Worm (Caenorhabditis elegans) whole organism, L2 larva: ENCODE data around the gene ZK54.3.

Source experiments
- C34F6.9 ChIP-seq: fragments of 150-350 bp; optimal IDR thresholded peaks from 2 replicates; lab custom pipeline; 2014; ENCODE audit warnings: missing biosample characterization, missing genetic modification characterization
- F13H6.1 ChIP-seq: sonication (generic microtip); optimal IDR thresholded peaks from 2 replicates; lab custom pipeline; 2016; ENCODE audit warnings: missing genetic modification characterization, missing compliant biosample characterization
- R02D3.7 ChIP-seq: fragments of 150-350 bp; optimal IDR thresholded peaks from 2 replicates; lab custom pipeline; 2014; ENCODE audit warnings: missing biosample characterization, missing genetic modification characterization
- Y55F3AM.14 ChIP-seq: fragments of 200-800 bp; sonication (Bioruptor generic); optimal IDR thresholded peaks from 2 replicates; lab custom pipeline; 2018; ENCODE audit warnings: mild to moderate bottlenecking, missing genetic modification characterization, missing compliant biosample characterization
- ZK546.5 ChIP-seq: sonication (generic microtip); optimal IDR thresholded peaks from 2 replicates; lab custom pipeline; 2017; ENCODE audit warnings: missing biosample characterization, missing genetic modification characterization
- alr-1 ChIP-seq: fragments of 150-350 bp; optimal IDR thresholded peaks from 2 replicates; lab custom pipeline; 2014; ENCODE audit warnings: missing biosample characterization, missing genetic modification characterization
- aly-2 ChIP-seq: fragments of 150-350 bp; optimal IDR thresholded peaks from 2 replicates; lab custom pipeline; 2014; ENCODE audit warnings: missing biosample characterization, missing genetic modification characterization
- ceh-16 ChIP-seq: fragments of 150-350 bp; optimal IDR thresholded peaks from 2 replicates; lab custom pipeline; 2014; ENCODE audit warnings: missing biosample characterization, missing genetic modification characterization
- crh-2 ChIP-seq: sonication (generic microtip); optimal IDR thresholded peaks from 2 replicates; lab custom pipeline; 2017; ENCODE audit warnings: missing biosample characterization, missing genetic modification characterization
- dmd-4 ChIP-seq: sonication (generic microtip); optimal IDR thresholded peaks from 2 replicates; lab custom pipeline; 2017; ENCODE audit warnings: missing biosample characterization, missing genetic modification characterization
- egl-27 ChIP-seq: sonication (generic microtip); optimal IDR thresholded peaks from 3 replicates; lab custom pipeline; 2017; ENCODE audit warnings: missing biosample characterization, missing genetic modification reagents, missing genetic modification characterization
- elt-1 ChIP-seq: fragments of 150-350 bp; optimal IDR thresholded peaks from 2 replicates; lab custom pipeline; 2014; ENCODE audit warnings: missing biosample characterization, missing genetic modification characterization
- fos-1 ChIP-seq: fragments of 150-350 bp; optimal IDR thresholded peaks from 2 replicates; lab custom pipeline; 2014; ENCODE audit warnings: missing biosample characterization, missing genetic modification characterization
- gmeb-1 ChIP-seq: fragments of 150-350 bp; optimal IDR thresholded peaks from 2 replicates; lab custom pipeline; 2014; ENCODE audit warnings: missing biosample characterization, missing genetic modification characterization
- lin-11 ChIP-seq: fragments of 150-350 bp; sonication (generic microtip); optimal IDR thresholded peaks from 2 replicates; lab custom pipeline; 2014; ENCODE audit warnings: missing biosample characterization, missing genetic modification characterization, inconsistent platforms, mixed read lengths
- lin-39 ChIP-seq: fragments of 150-350 bp; optimal IDR thresholded peaks from 2 replicates; lab custom pipeline; 2014; ENCODE audit warnings: missing biosample characterization, missing genetic modification reagents, missing genetic modification characterization
- lsy-2 ChIP-seq, 2 experiments: fragments of 150-350 bp in 1 of 2; sonication (generic microtip) in 1 of 2; optimal IDR thresholded peaks; 2 replicates each; lab custom pipeline; 2014 to 2017; ENCODE audit warnings: missing biosample characterization in 2 of 2, missing genetic modification characterization in 2 of 2
- mab-5 ChIP-seq: fragments of 150-350 bp; optimal IDR thresholded peaks from 2 replicates; lab custom pipeline; 2014; ENCODE audit warnings: missing biosample characterization, missing genetic modification characterization
- mdl-1 ChIP-seq, 2 experiments: fragments of 150-350 bp in 1 of 2; sonication (generic microtip) in 1 of 2; optimal IDR thresholded peaks; 2 replicates each; lab custom pipeline; 2017; ENCODE audit warnings: missing biosample characterization in 2 of 2, missing genetic modification characterization in 2 of 2
- nhr-10 ChIP-seq: sonication (generic microtip); optimal IDR thresholded peaks from 2 replicates; lab custom pipeline; 2017; ENCODE audit warnings: missing biosample characterization, missing genetic modification characterization
- nhr-11 ChIP-seq: fragments of 150-350 bp; optimal IDR thresholded peaks from 2 replicates; lab custom pipeline; 2014; ENCODE audit warnings: missing biosample characterization, missing genetic modification characterization
- nhr-12 ChIP-seq: fragments of 150-350 bp; optimal IDR thresholded peaks from 2 replicates; lab custom pipeline; 2014; ENCODE audit warnings: missing biosample characterization, missing genetic modification characterization
- nhr-129 ChIP-seq: fragments of 150-350 bp; optimal IDR thresholded peaks from 2 replicates; lab custom pipeline; 2014; ENCODE audit warnings: missing biosample characterization, missing genetic modification characterization
- nhr-21 ChIP-seq: fragments of 150-350 bp; optimal IDR thresholded peaks from 2 replicates; lab custom pipeline; 2014; ENCODE audit warnings: missing biosample characterization, missing genetic modification characterization
- nhr-23 ChIP-seq: fragments of 150-350 bp; optimal IDR thresholded peaks from 2 replicates; lab custom pipeline; 2014; ENCODE audit warnings: missing biosample characterization, missing genetic modification reagents, missing genetic modification characterization
- nhr-237 ChIP-seq: fragments of 150-350 bp; optimal IDR thresholded peaks from 2 replicates; lab custom pipeline; 2014; ENCODE audit warnings: missing biosample characterization, missing genetic modification characterization
- nhr-25 ChIP-seq: fragments of 150-350 bp; sonication (generic microtip); optimal IDR thresholded peaks from 3 replicates; lab custom pipeline; 2014; ENCODE audit warnings: missing biosample characterization, missing genetic modification characterization
- nhr-6 ChIP-seq: fragments of 150-350 bp; optimal IDR thresholded peaks from 2 replicates; lab custom pipeline; 2014; ENCODE audit warnings: missing biosample characterization, missing genetic modification characterization
- peb-1 ChIP-seq: fragments of 150-350 bp; optimal IDR thresholded peaks from 2 replicates; lab custom pipeline; 2014; ENCODE audit warnings: missing biosample characterization, missing genetic modification characterization
- sem-4 ChIP-seq: fragments of 150-350 bp; optimal IDR thresholded peaks from 2 replicates; lab custom pipeline; 2014; ENCODE audit warnings: missing biosample characterization, missing genetic modification reagents, missing genetic modification characterization
- sma-3 ChIP-seq: sonication (generic microtip); optimal IDR thresholded peaks from 2 replicates; lab custom pipeline; 2016; ENCODE audit warnings: missing genetic modification reagents, missing genetic modification characterization, missing compliant biosample characterization
- sma-9 ChIP-seq, 2 experiments: fragments of 150-350 bp in 1 of 2; sonication (generic microtip) in 1 of 2; optimal IDR thresholded peaks; 2 replicates each; lab custom pipeline; 2014 to 2016; ENCODE audit warnings: missing genetic modification characterization in 2 of 2, mild to moderate bottlenecking in 1 of 2, missing biosample characterization in 1 of 2, missing compliant biosample characterization in 1 of 2, missing genetic modification reagents in 1 of 2, moderate library complexity in 1 of 2
- snpc-4 ChIP-seq: fragments of 150-350 bp; optimal IDR thresholded peaks from 2 replicates; lab custom pipeline; 2014; ENCODE audit warnings: missing biosample characterization, missing genetic modification characterization
- unc-55 ChIP-seq: fragments of 150-350 bp; sonication (generic microtip); optimal IDR thresholded peaks from 3 replicates; lab custom pipeline; 2014; ENCODE audit warnings: missing biosample characterization, missing genetic modification reagents, missing genetic modification characterization
- zag-1 ChIP-seq: fragments of 150-350 bp; optimal IDR thresholded peaks from 2 replicates; lab custom pipeline; 2014; ENCODE audit warnings: missing biosample characterization, missing genetic modification characterization
- ztf-1 ChIP-seq: fragments of 200-800 bp; sonication (Bioruptor generic); conservative IDR thresholded peaks from 2 replicates; pipeline ENCODE4 v1.3.6; 2022; ENCODE audit warnings: missing genetic modification characterization, missing compliant biosample characterization
- ztf-11 ChIP-seq: sonication (generic microtip); optimal IDR thresholded peaks from 2 replicates; lab custom pipeline; 2017; ENCODE audit warnings: missing biosample characterization, missing genetic modification characterization
- ztf-4 ChIP-seq: fragments of 150-350 bp; optimal IDR thresholded peaks from 2 replicates; lab custom pipeline; 2014; ENCODE audit warnings: missing biosample characterization, missing genetic modification characterization

Gene ZK54.3

ce11 chrX:17475974-17476373, 9.2 kb upstream of the ZK54.3 start:
- TF ChIP-seq nhr-129 (tag; lab: Kevin White, UChicago), result no peak
- no peak for TF ChIP-seq nhr-11 (tag; lab: Kevin White, UChicago)
- peak; percentile 61 for TF ChIP-seq sma-3 (GFP tag; lab: Kevin White, UChicago)
- no peak for TF ChIP-seq elt-1 (tag; lab: Kevin White, UChicago)
- no peak for TF ChIP-seq nhr-10 (tag; lab: Kevin White, UChicago)
- no peak for TF ChIP-seq sem-4
- TF ChIP-seq C34F6.9 (tag; lab: Kevin White, UChicago), result no peak
- TF ChIP-seq egl-27, result no peak
- TF ChIP-seq nhr-23 (tag; lab: Kevin White, UChicago), result no peak
- TF ChIP-seq nhr-25 (tag; lab: Kevin White, UChicago), result peak; percentile 13
- no peak for TF ChIP-seq nhr-237
- no peak for TF ChIP-seq peb-1 (tag; lab: Kevin White, UChicago)
- peak; percentile 70 for TF ChIP-seq sma-9 (GFP tag; optimal IDR thresholded peaks at IDR 0.05; lab: Kevin White, UChicago)
- no peak for TF ChIP-seq sma-9 (tag; optimal IDR thresholded peaks at IDR 0.05; lab: Kevin White, UChicago)
- TF ChIP-seq aly-2 (tag; lab: Kevin White, UChicago), result no peak
- TF ChIP-seq fos-1 (tag; lab: Kevin White, UChicago), result peak; percentile 78
- no peak for TF ChIP-seq R02D3.7 (tag; lab: Kevin White, UChicago)
- TF ChIP-seq ztf-1 (GFP tag; lab: Robert Waterston, UW), result no peak
- no peak for TF ChIP-seq mab-5 (tag; lab: Kevin White, UChicago)

ce11 chrX:17474521-17475170, 7.8 kb upstream of the ZK54.3 start, which contains the start of gene tps-1:
tps-1 (minus strand) TSS chrX:17474534.
- no peak for TF ChIP-seq nhr-11 (tag; lab: Kevin White, UChicago)
- peak; percentile 31 for TF ChIP-seq C34F6.9 (tag; lab: Kevin White, UChicago)
- peak; percentile 50 for TF ChIP-seq nhr-25 (tag; lab: Kevin White, UChicago)
- TF ChIP-seq sma-3 (GFP tag; lab: Kevin White, UChicago), result peak; percentile 52
- peak; percentile 3 for TF ChIP-seq unc-55
- TF ChIP-seq Y55F3AM.14 (GFP tag; lab: Kevin White, UChicago), result no peak
- no peak for TF ChIP-seq nhr-237
- TF ChIP-seq sma-9 (GFP tag; optimal IDR thresholded peaks at IDR 0.05; lab: Kevin White, UChicago), result peak; percentile 6
- TF ChIP-seq sma-9 (tag; optimal IDR thresholded peaks at IDR 0.05; lab: Kevin White, UChicago), result no peak
- TF ChIP-seq lsy-2 (tag; optimal IDR thresholded peaks at IDR 0.05; lab: Kevin White, UChicago), result peak in 1 of 2 experiments; percentile 2
- no peak for TF ChIP-seq egl-27
- TF ChIP-seq fos-1 (tag; lab: Kevin White, UChicago), result peak; percentile 30

ce11 chrX:17472917-17473316, 6.1 kb upstream of the ZK54.3 start:
- TF ChIP-seq zag-1 (tag; lab: Kevin White, UChicago) (no peak), nhr-21 (tag; lab: Kevin White, UChicago) (no peak), lin-39 (tag; lab: Kevin White, UChicago) (no peak), unc-55 (no peak), crh-2 (tag; lab: Kevin White, UChicago) (peak; percentile 26), nhr-129 (tag; lab: Kevin White, UChicago) (peak; percentile 63), ZK546.5 (no peak), sma-3 (GFP tag; lab: Kevin White, UChicago) (no peak), F13H6.1 (tag; lab: Kevin White, UChicago) (peak; percentile 38), mdl-1 (tag; optimal IDR thresholded peaks at IDR 0.05; lab: Kevin White, UChicago) (no peak), Y55F3AM.14 (GFP tag; lab: Kevin White, UChicago) (no peak), sem-4 (no peak), nhr-237 (no peak), lsy-2 (tag; optimal IDR thresholded peaks at IDR 0.05; lab: Kevin White, UChicago) (peak in 1 of 2 experiments; percentile 35), ztf-4 (tag; lab: Kevin White, UChicago) (no peak), gmeb-1 (peak; percentile 1), nhr-6 (tag; lab: Kevin White, UChicago) (no peak), sma-9 (GFP tag; optimal IDR thresholded peaks at IDR 0.05; lab: Kevin White, UChicago) (peak; percentile 76), sma-9 (tag; optimal IDR thresholded peaks at IDR 0.05; lab: Kevin White, UChicago) (no peak), ztf-11 (tag; lab: Kevin White, UChicago) (no peak), fos-1 (tag; lab: Kevin White, UChicago) (peak; percentile 14), dmd-4 (tag; lab: Kevin White, UChicago) (no peak), snpc-4 (tag; lab: Kevin White, UChicago) (no peak), alr-1 (no peak), nhr-12 (tag; lab: Kevin White, UChicago) (no peak), mab-5 (tag; lab: Kevin White, UChicago) (no peak), lin-11 (tag; lab: Kevin White, UChicago) (no peak), ceh-16 (tag; lab: Kevin White, UChicago) (no peak), nhr-11 (tag; lab: Kevin White, UChicago) (no peak)
